Worm (Caenorhabditis elegans) whole organism, L2 larva: ENCODE results near the gene F16B4.2.

Source experiments
- C34F6.9 ChIP-seq: fragments of 150-350 bp; optimal IDR thresholded peaks from 2 replicates; lab custom pipeline; 2014; ENCODE audit warnings: missing biosample characterization, missing genetic modification characterization
- F13H6.1 ChIP-seq: sonication (generic microtip); optimal IDR thresholded peaks from 2 replicates; lab custom pipeline; 2016; ENCODE audit warnings: missing genetic modification characterization, missing compliant biosample characterization
- R02D3.7 ChIP-seq: fragments of 150-350 bp; optimal IDR thresholded peaks from 2 replicates; lab custom pipeline; 2014; ENCODE audit warnings: missing biosample characterization, missing genetic modification characterization
- Y55F3AM.14 ChIP-seq: fragments of 200-800 bp; sonication (Bioruptor generic); optimal IDR thresholded peaks from 2 replicates; lab custom pipeline; 2018; ENCODE audit warnings: mild to moderate bottlenecking, missing genetic modification characterization, missing compliant biosample characterization
- ZK546.5 ChIP-seq: sonication (generic microtip); optimal IDR thresholded peaks from 2 replicates; lab custom pipeline; 2017; ENCODE audit warnings: missing biosample characterization, missing genetic modification characterization
- alr-1 ChIP-seq: fragments of 150-350 bp; optimal IDR thresholded peaks from 2 replicates; lab custom pipeline; 2014; ENCODE audit warnings: missing biosample characterization, missing genetic modification characterization
- ama-1 ChIP-seq: fragments of 150-350 bp; optimal IDR thresholded peaks from 2 replicates; lab custom pipeline; 2018; ENCODE audit warnings: inconsistent platforms
- blmp-1 ChIP-seq: sonication (generic microtip); optimal IDR thresholded peaks from 2 replicates; lab custom pipeline; 2017; ENCODE audit warnings: missing genetic modification characterization, mild to moderate bottlenecking, missing compliant biosample characterization, antibody characterized with exemption, moderate library complexity; ENCODE audit not compliant: insufficient read depth
- ceh-16 ChIP-seq: fragments of 150-350 bp; optimal IDR thresholded peaks from 2 replicates; lab custom pipeline; 2014; ENCODE audit warnings: missing biosample characterization, missing genetic modification characterization
- ceh-82 ChIP-seq: fragments of 150-350 bp; optimal IDR thresholded peaks from 2 replicates; lab custom pipeline; 2014; ENCODE audit warnings: missing biosample characterization, missing genetic modification characterization
- crh-2 ChIP-seq: sonication (generic microtip); optimal IDR thresholded peaks from 2 replicates; lab custom pipeline; 2017; ENCODE audit warnings: missing biosample characterization, missing genetic modification characterization
- dmd-4 ChIP-seq: sonication (generic microtip); optimal IDR thresholded peaks from 2 replicates; lab custom pipeline; 2017; ENCODE audit warnings: missing biosample characterization, missing genetic modification characterization
- egl-27 ChIP-seq: sonication (generic microtip); optimal IDR thresholded peaks from 3 replicates; lab custom pipeline; 2017; ENCODE audit warnings: missing biosample characterization, missing genetic modification reagents, missing genetic modification characterization
- elt-1 ChIP-seq: fragments of 150-350 bp; optimal IDR thresholded peaks from 2 replicates; lab custom pipeline; 2014; ENCODE audit warnings: missing biosample characterization, missing genetic modification characterization
- elt-3 ChIP-seq: sonication (generic microtip); optimal IDR thresholded peaks from 2 replicates; lab custom pipeline; 2017; ENCODE audit warnings: missing biosample characterization, missing genetic modification characterization
- fos-1 ChIP-seq: fragments of 150-350 bp; optimal IDR thresholded peaks from 2 replicates; lab custom pipeline; 2014; ENCODE audit warnings: missing biosample characterization, missing genetic modification characterization
- gmeb-1 ChIP-seq: fragments of 150-350 bp; optimal IDR thresholded peaks from 2 replicates; lab custom pipeline; 2014; ENCODE audit warnings: missing biosample characterization, missing genetic modification characterization
- lin-13 ChIP-seq: fragments of 150-350 bp; optimal IDR thresholded peaks from 2 replicates; lab custom pipeline; 2014; ENCODE audit warnings: missing biosample characterization, missing genetic modification reagents, missing genetic modification characterization
- lin-39 ChIP-seq: fragments of 150-350 bp; optimal IDR thresholded peaks from 2 replicates; lab custom pipeline; 2014; ENCODE audit warnings: missing biosample characterization, missing genetic modification reagents, missing genetic modification characterization
- lsy-2 ChIP-seq, 2 experiments: fragments of 150-350 bp in 1 of 2; sonication (generic microtip) in 1 of 2; optimal IDR thresholded peaks; 2 replicates each; lab custom pipeline; 2014 to 2017; ENCODE audit warnings: missing biosample characterization in 2 of 2, missing genetic modification characterization in 2 of 2
- mbf-1 ChIP-seq: sonication (generic microtip); optimal IDR thresholded peaks from 2 replicates; lab custom pipeline; 2017; ENCODE audit warnings: missing biosample characterization, missing genetic modification characterization
- nhr-11 ChIP-seq: fragments of 150-350 bp; optimal IDR thresholded peaks from 2 replicates; lab custom pipeline; 2014; ENCODE audit warnings: missing biosample characterization, missing genetic modification characterization
- nhr-12 ChIP-seq: fragments of 150-350 bp; optimal IDR thresholded peaks from 2 replicates; lab custom pipeline; 2014; ENCODE audit warnings: missing biosample characterization, missing genetic modification characterization
- nhr-129 ChIP-seq: fragments of 150-350 bp; optimal IDR thresholded peaks from 2 replicates; lab custom pipeline; 2014; ENCODE audit warnings: missing biosample characterization, missing genetic modification characterization
- nhr-21 ChIP-seq: fragments of 150-350 bp; optimal IDR thresholded peaks from 2 replicates; lab custom pipeline; 2014; ENCODE audit warnings: missing biosample characterization, missing genetic modification characterization
- nhr-23 ChIP-seq: fragments of 150-350 bp; optimal IDR thresholded peaks from 2 replicates; lab custom pipeline; 2014; ENCODE audit warnings: missing biosample characterization, missing genetic modification reagents, missing genetic modification characterization
- nhr-237 ChIP-seq: fragments of 150-350 bp; optimal IDR thresholded peaks from 2 replicates; lab custom pipeline; 2014; ENCODE audit warnings: missing biosample characterization, missing genetic modification characterization
- nhr-25 ChIP-seq: fragments of 150-350 bp; sonication (generic microtip); optimal IDR thresholded peaks from 3 replicates; lab custom pipeline; 2014; ENCODE audit warnings: missing biosample characterization, missing genetic modification characterization
- nhr-6 ChIP-seq: fragments of 150-350 bp; optimal IDR thresholded peaks from 2 replicates; lab custom pipeline; 2014; ENCODE audit warnings: missing biosample characterization, missing genetic modification characterization
- nhr-77 ChIP-seq: fragments of 150-350 bp; optimal IDR thresholded peaks from 2 replicates; lab custom pipeline; 2014; ENCODE audit warnings: missing biosample characterization, missing genetic modification characterization
- peb-1 ChIP-seq: fragments of 150-350 bp; optimal IDR thresholded peaks from 2 replicates; lab custom pipeline; 2014; ENCODE audit warnings: missing biosample characterization, missing genetic modification characterization
- sem-4 ChIP-seq: fragments of 150-350 bp; optimal IDR thresholded peaks from 2 replicates; lab custom pipeline; 2014; ENCODE audit warnings: missing biosample characterization, missing genetic modification reagents, missing genetic modification characterization
- skn-1 ChIP-seq: sonication (generic microtip); optimal IDR thresholded peaks from 2 replicates; lab custom pipeline; 2017; ENCODE audit warnings: missing biosample characterization, missing genetic modification characterization
- sma-3 ChIP-seq: sonication (generic microtip); optimal IDR thresholded peaks from 2 replicates; lab custom pipeline; 2016; ENCODE audit warnings: missing genetic modification reagents, missing genetic modification characterization, missing compliant biosample characterization
- sma-9 ChIP-seq, 2 experiments: fragments of 150-350 bp in 1 of 2; sonication (generic microtip) in 1 of 2; optimal IDR thresholded peaks; 2 replicates each; lab custom pipeline; 2014 to 2016; ENCODE audit warnings: missing genetic modification characterization in 2 of 2, mild to moderate bottlenecking in 1 of 2, missing biosample characterization in 1 of 2, missing compliant biosample characterization in 1 of 2, missing genetic modification reagents in 1 of 2, moderate library complexity in 1 of 2
- snpc-4 ChIP-seq: fragments of 150-350 bp; optimal IDR thresholded peaks from 2 replicates; lab custom pipeline; 2014; ENCODE audit warnings: missing biosample characterization, missing genetic modification characterization
- unc-62 ChIP-seq: fragments of 150-350 bp; optimal IDR thresholded peaks from 2 replicates; lab custom pipeline; 2014; ENCODE audit warnings: missing biosample characterization, missing genetic modification reagents, missing genetic modification characterization
- zag-1 ChIP-seq: fragments of 150-350 bp; optimal IDR thresholded peaks from 2 replicates; lab custom pipeline; 2014; ENCODE audit warnings: missing biosample characterization, missing genetic modification characterization
- ztf-1 ChIP-seq: fragments of 200-800 bp; sonication (Bioruptor generic); conservative IDR thresholded peaks from 2 replicates; pipeline ENCODE4 v1.3.6; 2022; ENCODE audit warnings: missing genetic modification characterization, missing compliant biosample characterization
- ztf-11 ChIP-seq: sonication (generic microtip); optimal IDR thresholded peaks from 2 replicates; lab custom pipeline; 2017; ENCODE audit warnings: missing biosample characterization, missing genetic modification characterization
- ztf-4 ChIP-seq: fragments of 150-350 bp; optimal IDR thresholded peaks from 2 replicates; lab custom pipeline; 2014; ENCODE audit warnings: missing biosample characterization, missing genetic modification characterization

Gene F16B4.2

DNA sequence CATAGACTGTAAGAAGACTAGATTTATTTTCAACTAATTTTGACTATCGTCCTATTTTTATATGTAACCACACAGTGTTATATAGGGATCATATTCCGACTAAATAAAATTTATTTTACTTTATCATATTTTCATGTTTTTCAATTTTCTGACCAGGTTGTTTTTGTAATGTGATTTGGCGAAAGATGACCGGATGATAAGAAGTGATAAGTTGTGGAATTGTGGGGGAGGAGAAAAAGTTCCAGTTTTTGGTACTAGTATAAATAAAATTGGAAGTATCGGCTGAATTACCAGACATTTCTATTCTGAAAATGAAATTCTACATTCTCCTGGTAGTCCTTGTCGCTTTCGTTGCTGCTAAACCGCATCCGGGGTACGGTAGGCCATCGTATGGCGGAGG is 15.4 kb upstream of the F16B4.2 start, which contains the start of gene F16B4.7:
TSS of gene F16B4.7 (plus strand) at position 301 of the 400 bp plus-strand sequence.
- TF ChIP-seq sma-3 (GFP tag; lab: Kevin White, UChicago), result no peak
- TF ChIP-seq ceh-82 (tag; lab: Kevin White, UChicago), result no peak
- TF ChIP-seq nhr-77 (tag; lab: Kevin White, UChicago), result no peak
- no peak for TF ChIP-seq snpc-4 (tag; lab: Kevin White, UChicago)
- TF ChIP-seq peb-1 (tag; lab: Kevin White, UChicago), result no peak
- no peak for TF ChIP-seq nhr-12
- TF ChIP-seq nhr-237, result no peak
- no peak for TF ChIP-seq ztf-1 (GFP tag; lab: Robert Waterston, UW)
- TF ChIP-seq R02D3.7, result no peak
- TF ChIP-seq lin-13, result no peak
- no peak for TF ChIP-seq egl-27 (tag; lab: Kevin White, UChicago)
- TF ChIP-seq nhr-6 (tag; lab: Kevin White, UChicago), result no peak
- no peak for TF ChIP-seq ztf-4 (tag; lab: Kevin White, UChicago)
- no peak for TF ChIP-seq blmp-1

DNA sequence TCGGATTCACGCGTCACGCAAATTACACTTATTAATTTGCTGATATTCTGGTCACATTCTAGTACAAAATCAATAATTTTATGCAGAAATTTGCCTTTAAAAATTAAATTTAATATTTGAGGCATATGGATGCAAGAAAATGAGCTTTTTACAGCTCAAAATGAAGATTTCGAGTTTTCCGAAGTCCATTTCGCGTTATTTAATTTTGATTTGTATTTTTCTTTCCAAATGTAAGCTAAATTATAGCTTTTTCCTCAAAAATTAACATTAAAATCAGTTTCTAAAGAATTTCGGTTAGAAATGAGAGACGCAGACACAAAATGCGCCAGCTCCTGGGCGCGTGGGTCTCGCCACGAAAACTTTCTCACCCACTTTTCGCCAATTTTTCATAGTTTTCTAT is 13.9 kb upstream of the F16B4.2 start, which contains the start of gene F16B4.6:
TSS of gene F16B4.6 (plus strand) at position 301 of the 400 bp plus-strand sequence.
- TF ChIP-seq R02D3.7 (no peak), dmd-4 (tag; lab: Kevin White, UChicago) (no peak), ztf-11 (no peak), ztf-4 (tag; lab: Kevin White, UChicago) (no peak), sem-4 (tag; lab: Kevin White, UChicago) (no peak), F13H6.1 (tag; lab: Kevin White, UChicago) (no peak), nhr-21 (no peak), nhr-6 (tag; lab: Kevin White, UChicago) (no peak), ZK546.5 (tag; lab: Kevin White, UChicago) (no peak), ceh-16 (no peak)

DNA sequence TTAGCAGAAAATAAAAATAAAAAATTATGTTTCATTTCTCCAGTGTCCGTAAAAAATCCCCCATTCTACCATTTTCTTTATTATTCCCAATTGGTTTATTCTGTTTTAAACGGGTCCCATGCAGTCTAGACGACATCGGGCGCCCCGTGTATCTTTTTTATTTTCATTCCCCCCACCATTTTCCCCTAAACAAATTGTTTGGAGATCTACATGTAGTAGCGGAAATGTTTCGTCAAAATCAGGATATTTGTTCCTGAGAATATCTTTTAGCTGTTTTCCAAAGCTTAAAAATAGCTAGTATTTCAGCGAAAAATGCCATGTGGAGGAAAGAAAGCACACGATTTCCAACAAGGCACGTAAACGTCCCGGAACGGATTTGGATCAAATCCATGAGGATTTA is 12.7 kb upstream of the F16B4.2 start, which contains the start of gene F16B4.5:
TSS of gene F16B4.5 (plus strand) at position 301 of the 400 bp plus-strand sequence.
- TF ChIP-seq nhr-21 (no peak), nhr-25 (tag; lab: Kevin White, UChicago) (no peak), C34F6.9 (tag; lab: Kevin White, UChicago) (no peak), snpc-4 (tag; lab: Kevin White, UChicago) (no peak), nhr-237 (no peak), lin-13 (no peak), elt-3 (no peak), mbf-1 (tag; lab: Kevin White, UChicago) (no peak), nhr-23 (tag; lab: Kevin White, UChicago) (no peak), lsy-2 (tag; optimal IDR thresholded peaks at IDR 0.05; lab: Kevin White, UChicago) (no peak), nhr-129 (no peak), nhr-11 (no peak), ceh-16 (no peak), ztf-1 (GFP tag; lab: Robert Waterston, UW) (no peak), sem-4 (tag; lab: Kevin White, UChicago) (no peak), Y55F3AM.14 (GFP tag; lab: Kevin White, UChicago) (no peak), F13H6.1 (tag; lab: Kevin White, UChicago) (no peak), ama-1 (no peak)

DNA sequence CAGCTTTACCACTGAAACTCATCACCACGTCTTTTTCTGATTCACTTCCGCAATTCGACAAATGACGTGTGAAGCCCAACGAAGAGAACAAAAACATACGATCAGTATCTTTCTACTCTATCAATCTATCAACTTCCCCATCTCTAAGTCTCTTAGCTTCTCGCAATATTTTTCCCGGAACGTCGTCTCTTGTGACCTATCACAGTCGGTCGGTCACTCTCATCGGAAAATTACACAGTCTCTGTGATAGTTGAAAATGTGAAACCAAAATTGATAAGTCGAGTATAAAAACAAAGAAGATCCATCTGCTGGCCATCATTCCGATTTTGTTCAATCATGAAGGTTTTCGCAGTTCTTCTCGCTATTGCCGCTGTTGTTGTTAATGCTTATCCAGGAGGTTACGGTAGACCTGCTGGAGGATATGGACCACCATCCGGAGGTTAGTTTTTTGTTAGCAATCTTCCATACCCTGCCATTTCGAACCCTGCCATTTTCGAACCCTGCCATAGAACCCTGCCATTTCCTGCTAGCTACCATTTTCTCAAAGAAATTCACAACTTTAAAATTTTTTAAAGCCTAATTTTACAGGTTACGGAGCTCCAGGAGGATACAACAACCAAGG is 6.9 kb upstream of the F16B4.2 start, which contains the start of gene F16B4.4:
TSS of gene F16B4.4 (plus strand) at position 221 of the 622 bp plus-strand sequence.
- TF ChIP-seq skn-1 (tag; lab: Kevin White, UChicago), result no peak
- TF ChIP-seq gmeb-1 (tag; lab: Kevin White, UChicago), result peak; percentile 9
- TF ChIP-seq zag-1 (tag; lab: Kevin White, UChicago), result no peak
- no peak for TF ChIP-seq alr-1 (tag; lab: Kevin White, UChicago)
- TF ChIP-seq sma-3 (GFP tag; lab: Kevin White, UChicago), result peak; percentile 67
- TF ChIP-seq crh-2, result peak; percentile 9
- no peak for TF ChIP-seq lin-39
- no peak for TF ChIP-seq nhr-11
- no peak for TF ChIP-seq unc-62 (GFP tag; lab: Kevin White, UChicago)
- TF ChIP-seq lin-13, result no peak
- no peak for TF ChIP-seq ztf-11
- TF ChIP-seq fos-1 (tag; lab: Kevin White, UChicago), result peak; percentile 24
- peak; percentile 41 for TF ChIP-seq nhr-21
- peak; percentile 3 for TF ChIP-seq sma-9 (GFP tag; optimal IDR thresholded peaks at IDR 0.05; lab: Kevin White, UChicago)
- no peak for TF ChIP-seq sma-9 (tag; optimal IDR thresholded peaks at IDR 0.05; lab: Kevin White, UChicago)
- peak; percentile 19 for TF ChIP-seq nhr-25 (tag; lab: Kevin White, UChicago)
- no peak for TF ChIP-seq ama-1
- no peak for TF ChIP-seq elt-1 (tag; lab: Kevin White, UChicago)
